Worm (Caenorhabditis elegans): ENCODE results near the gene C46C2.3.

Gene C46C2.3

DNA sequence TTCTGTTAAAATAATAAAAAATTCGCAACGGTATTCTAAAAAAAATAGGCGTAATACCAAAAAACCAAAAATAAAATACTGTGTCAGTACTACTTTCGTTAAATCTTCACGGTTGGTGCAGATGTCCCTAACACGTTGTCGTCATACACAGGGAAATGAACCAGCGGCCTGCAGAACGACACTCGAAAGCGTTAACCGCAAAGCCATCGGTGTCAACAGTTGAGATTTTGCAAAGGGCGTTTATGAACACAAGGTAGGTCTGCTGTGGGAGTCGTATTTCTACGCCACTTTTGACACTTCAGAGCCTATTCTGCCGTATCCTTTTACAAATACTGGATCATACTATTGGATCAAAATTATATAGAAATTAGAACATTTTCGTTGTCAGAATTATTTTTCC, 33.7 kb upstream of the C46C2.3 start (continued):
- TF ChIP-seq zip-4 (GFP tag; optimal IDR thresholded peaks at IDR 0.05) = no peak
- peak; percentile 5 for TF ChIP-seq efl-3 (GFP tag; optimal IDR thresholded peaks at IDR 0.05)
- TF ChIP-seq tbx-2 (tag; optimal IDR thresholded peaks at IDR 0.05) = peak; percentile 66
- no peak for TF ChIP-seq vab-15 (tag; optimal IDR thresholded peaks at IDR 0.05)
- TF ChIP-seq lin-39 (tag; optimal IDR thresholded peaks at IDR 0.05) = no peak
- no peak for TF ChIP-seq alr-1 (tag; optimal IDR thresholded peaks at IDR 0.05; ENCODE audit: borderline replicate concordance)
- TF ChIP-seq pax-3 (tag; optimal IDR thresholded peaks at IDR 0.05) = no peak
- TF ChIP-seq hpl-2 (GFP tag; optimal IDR thresholded peaks at IDR 0.05) = no peak
- peak; percentile 79 for TF ChIP-seq dsc-1 (tag; optimal IDR thresholded peaks at IDR 0.05)
- peak; percentile 72 for TF ChIP-seq xbp-1 (tag; optimal IDR thresholded peaks at IDR 0.05)
- TF ChIP-seq C34B4.2 (tag; optimal IDR thresholded peaks at IDR 0.05) = no peak
- TF ChIP-seq Y116A8C.19 (tag; optimal IDR thresholded peaks at IDR 0.05; ENCODE audit: borderline replicate concordance) = no peak
- no peak for TF ChIP-seq pqm-1 (tag; optimal IDR thresholded peaks at IDR 0.05)
- peak; percentile 55 for TF ChIP-seq F16B12.6 (tag; optimal IDR thresholded peaks at IDR 0.05)
- peak; percentile 43 for TF ChIP-seq jun-1 (tag; optimal IDR thresholded peaks at IDR 0.05)
- TF ChIP-seq nhr-71 (tag; optimal IDR thresholded peaks at IDR 0.05) = peak; percentile 80
- no peak for TF ChIP-seq mab-9 (GFP tag; IDR thresholded peaks at IDR 0.05)
- peak; percentile 64 to 72 for TF ChIP-seq lsy-2 (tag; optimal IDR thresholded peaks at IDR 0.05)
- TF ChIP-seq sptf-1 (tag; optimal IDR thresholded peaks at IDR 0.05) = no peak
- no peak for TF ChIP-seq mef-2 (tag; optimal IDR thresholded peaks at IDR 0.05)
- no peak for TF ChIP-seq ets-5 (GFP tag; IDR thresholded peaks at IDR 0.05)
- no peak for TF ChIP-seq fkh-4 (tag; optimal IDR thresholded peaks at IDR 0.05; ENCODE audit: borderline replicate concordance)
- TF ChIP-seq aha-1 (tag; optimal IDR thresholded peaks at IDR 0.05) = no peak
- peak; percentile 16 for TF ChIP-seq snpc-4 (tag; optimal IDR thresholded peaks at IDR 0.05)
- peak; percentile 53 for TF ChIP-seq lin-13 (GFP tag; optimal IDR thresholded peaks at IDR 0.05)
- peak; percentile 78 for TF ChIP-seq nhr-47 (tag; optimal IDR thresholded peaks at IDR 0.05)
- TF ChIP-seq aly-2 (tag; optimal IDR thresholded peaks at IDR 0.05) = peak; percentile 44
- peak; percentile 17 for TF ChIP-seq fkh-10 (GFP tag; optimal IDR thresholded peaks at IDR 0.05)
- TF ChIP-seq nhr-90 (tag; optimal IDR thresholded peaks at IDR 0.05; ENCODE audit: poor library complexity) = peak; percentile 64
- no peak for TF ChIP-seq ama-1 (optimal IDR thresholded peaks at IDR 0.05)
- TF ChIP-seq snu-23 (GFP tag; optimal IDR thresholded peaks at IDR 0.05) = peak; percentile 89
- peak; percentile 72 for TF ChIP-seq skn-1 (tag; optimal IDR thresholded peaks at IDR 0.05)
- peak; percentile 80 for TF ChIP-seq unc-130 (tag; optimal IDR thresholded peaks at IDR 0.05)
- TF ChIP-seq ceh-88 (GFP tag; IDR thresholded peaks at IDR 0.05) = no peak
- TF ChIP-seq elt-3 (tag; optimal IDR thresholded peaks at IDR 0.05) = peak in 2 of 6 experiments; percentile 49 to 50
- TF ChIP-seq nhr-76 (tag; optimal IDR thresholded peaks at IDR 0.05) = no peak
- TF ChIP-seq rnt-1 (tag; optimal IDR thresholded peaks at IDR 0.05) = peak; percentile 92
- TF ChIP-seq hlh-4 (tag; optimal IDR thresholded peaks at IDR 0.05) = no peak
- no peak for TF ChIP-seq elt-2 (tag; optimal IDR thresholded peaks at IDR 0.05)
- peak; percentile 63 for TF ChIP-seq fkh-8 (tag; optimal IDR thresholded peaks at IDR 0.05)
- peak; percentile 74 for TF ChIP-seq nhr-20 (tag; optimal IDR thresholded peaks at IDR 0.05)
- TF ChIP-seq tlp-1 (tag; optimal IDR thresholded peaks at IDR 0.05) = no peak
- TF ChIP-seq ztf-4 (tag; optimal IDR thresholded peaks at IDR 0.05) = no peak
- TF ChIP-seq ceh-90 (tag; optimal IDR thresholded peaks at IDR 0.05) = no peak
- peak; percentile 60 for TF ChIP-seq fos-1 (tag; optimal IDR thresholded peaks at IDR 0.05)
- peak; percentile 23 for TF ChIP-seq blmp-1 (tag; optimal IDR thresholded peaks at IDR 0.05)

Data from whole organism, L1 larva.